Fruit fly (Drosophila melanogaster) whole organism, embryonic: ENCODE data around the gene CG31104.

ENCODE experiments used
- ATbp ChIP-seq: fragments of 200-800 bp; sonication (Bioruptor generic); optimal IDR thresholded peaks from 2 replicates; lab custom pipeline; 2017; ENCODE audit warnings: missing biosample characterization, mild to moderate bottlenecking, missing genetic modification characterization, missing genetic modification reagents
- CG11247 ChIP-seq: fragments of 200-800 bp; sonication (Bioruptor generic); IDR thresholded peaks from 2 replicates; pipeline ENCODE4 v1.3.6; 2022; ENCODE audit warnings: missing biosample characterization, missing genetic modification characterization
- CG12219 ChIP-seq: fragments of 200-800 bp; sonication (Bioruptor generic); optimal IDR thresholded peaks from 3 replicates; lab custom pipeline; 2018; ENCODE audit warnings: missing biosample characterization, mild to moderate bottlenecking, missing genetic modification characterization
- CG12744 ChIP-seq: fragments of 200-800 bp; sonication (Bioruptor generic); optimal IDR thresholded peaks from 2 replicates; lab custom pipeline; 2016; ENCODE audit warnings: missing biosample characterization, missing genetic modification characterization
- CG12769 ChIP-seq: fragments of 200-800 bp; sonication (Bioruptor generic); optimal IDR thresholded peaks from 2 replicates; lab custom pipeline; 2019; ENCODE audit warnings: missing biosample characterization, mild to moderate bottlenecking, missing genetic modification characterization, moderate library complexity
- CG13624 ChIP-seq: fragments of 200-800 bp; sonication (Bioruptor generic); optimal IDR thresholded peaks from 2 replicates; lab custom pipeline; 2016; ENCODE audit warnings: missing biosample characterization, missing genetic modification characterization
- CG15601 ChIP-seq: fragments of 200-800 bp; sonication (Bioruptor generic); optimal IDR thresholded peaks from 3 replicates; lab custom pipeline; 2019; ENCODE audit warnings: missing biosample characterization, mild to moderate bottlenecking, missing genetic modification characterization, moderate library complexity
- CG1602 ChIP-seq: fragments of 200-800 bp; sonication (Bioruptor generic); optimal IDR thresholded peaks from 3 replicates; lab custom pipeline; 2016; ENCODE audit warnings: missing biosample characterization, missing genetic modification characterization
- CG1603 ChIP-seq: fragments of 200-800 bp; sonication (Bioruptor generic); optimal IDR thresholded peaks from 2 replicates; lab custom pipeline; 2019; ENCODE audit warnings: missing biosample characterization, mild to moderate bottlenecking, missing genetic modification characterization, moderate library complexity
- CG16863 ChIP-seq: fragments of 200-800 bp; sonication (Bioruptor generic); optimal IDR thresholded peaks from 3 replicates; lab custom pipeline; 2016; ENCODE audit warnings: missing biosample characterization, missing genetic modification characterization
- CG17186 ChIP-seq: fragments of 200-800 bp; sonication (Bioruptor generic); optimal IDR thresholded peaks from 3 replicates; lab custom pipeline; 2017; ENCODE audit warnings: missing biosample characterization, missing genetic modification reagents, missing genetic modification characterization
- CG32767 ChIP-seq: fragments of 200-800 bp; sonication (Bioruptor generic); IDR thresholded peaks from 2 replicates; pipeline ENCODE4 v1.3.6; 2022; ENCODE audit warnings: missing biosample characterization, missing genetic modification characterization
- CG34376 ChIP-seq: fragments of 200-800 bp; sonication (Bioruptor generic); optimal IDR thresholded peaks from 2 replicates; lab custom pipeline; 2018; ENCODE audit warnings: missing biosample characterization, mild to moderate bottlenecking, missing genetic modification characterization
- CG34422 ChIP-seq: fragments of 200-800 bp; sonication (Bioruptor generic); IDR thresholded peaks from 3 replicates; pipeline ENCODE4 v1.3.6; 2022; ENCODE audit warnings: missing biosample characterization, missing genetic modification characterization
- CG43689 ChIP-seq: fragments of 200-800 bp; sonication (Bioruptor generic); IDR thresholded peaks from 2 replicates; pipeline ENCODE4 v1.3.6; 2022; ENCODE audit warnings: missing biosample characterization, missing genetic modification characterization
- CG4617 ChIP-seq: fragments of 200-800 bp; sonication (Bioruptor generic); optimal IDR thresholded peaks from 3 replicates; lab custom pipeline; 2016; ENCODE audit warnings: missing biosample characterization, missing genetic modification characterization, borderline replicate concordance
- CG6254 ChIP-seq: fragments of 200-800 bp; sonication (Bioruptor generic); optimal IDR thresholded peaks from 3 replicates; lab custom pipeline; 2017; ENCODE audit warnings: mild to moderate bottlenecking, missing biosample characterization, missing genetic modification reagents, missing genetic modification characterization
- CG6654 ChIP-seq: fragments of 200-800 bp; sonication (Bioruptor generic); optimal IDR thresholded peaks from 2 replicates; lab custom pipeline; 2017; ENCODE audit warnings: missing biosample characterization, mild to moderate bottlenecking, missing genetic modification characterization
- CG8478 ChIP-seq: fragments of >200 bp; optimal IDR thresholded peaks from 2 replicates; lab custom pipeline; 2018
- CG8924 ChIP-seq: fragments of 200-800 bp; optimal IDR thresholded peaks from 3 replicates; lab custom pipeline; 2019; ENCODE audit warnings: missing biosample characterization, mild to moderate bottlenecking, missing genetic modification characterization, moderate library complexity
- CG9727 ChIP-seq: fragments of 200-800 bp; sonication (Bioruptor generic); optimal IDR thresholded peaks from 3 replicates; lab custom pipeline; 2017; ENCODE audit warnings: missing biosample characterization, mild to moderate bottlenecking, missing genetic modification characterization
- CG9876 ChIP-seq: fragments of 200-800 bp; sonication (Bioruptor generic); optimal IDR thresholded peaks from 2 replicates; lab custom pipeline; 2016; ENCODE audit warnings: missing biosample characterization, missing genetic modification characterization
- Chrac-16 ChIP-seq: fragments of 200-800 bp; sonication (Bioruptor generic); optimal IDR thresholded peaks from 3 replicates; lab custom pipeline; 2016; ENCODE audit warnings: missing biosample characterization, missing genetic modification characterization
- CoRest ChIP-seq: fragments of 200-800 bp; sonication (Bioruptor generic); optimal IDR thresholded peaks from 3 replicates; lab custom pipeline; 2018; ENCODE audit warnings: missing biosample characterization, mild to moderate bottlenecking, missing genetic modification characterization, moderate library complexity
- H15 ChIP-seq: fragments of 200-800 bp; sonication (Bioruptor generic); IDR thresholded peaks from 3 replicates; pipeline ENCODE4 v1.3.6; 2022; ENCODE audit warnings: missing biosample characterization, missing genetic modification characterization
- Hmx ChIP-seq: fragments of 200-800 bp; sonication (Bioruptor generic); optimal IDR thresholded peaks from 2 replicates; lab custom pipeline; 2016; ENCODE audit warnings: missing biosample characterization, missing genetic modification characterization
- Kr ChIP-seq: fragments of 200-800 bp; sonication (Bioruptor generic); optimal IDR thresholded peaks from 2 replicates; lab custom pipeline; 2017; ENCODE audit warnings: missing biosample characterization, mild to moderate bottlenecking, missing genetic modification characterization
- Lim3 ChIP-seq: fragments of 200-800 bp; sonication (Bioruptor generic); IDR thresholded peaks from 2 replicates; pipeline ENCODE4 v1.3.6; 2022; ENCODE audit warnings: missing biosample characterization, missing genetic modification characterization
- Mes4 ChIP-seq: fragments of 200-800 bp; sonication (Bioruptor generic); optimal IDR thresholded peaks from 2 replicates; lab custom pipeline; 2016; ENCODE audit warnings: missing biosample characterization, missing genetic modification characterization
- NC2α ChIP-seq: fragments of 200-800 bp; sonication (Bioruptor generic); optimal IDR thresholded peaks from 2 replicates; lab custom pipeline; 2016; ENCODE audit warnings: missing biosample characterization, missing genetic modification characterization
- NC2β ChIP-seq: fragments of 200-800 bp; sonication (Bioruptor generic); optimal IDR thresholded peaks from 2 replicates; lab custom pipeline; 2016; ENCODE audit warnings: missing biosample characterization, missing genetic modification characterization
- Poxn ChIP-seq: fragments of 200-800 bp; sonication (Bioruptor generic); IDR thresholded peaks from 2 replicates; pipeline ENCODE4 v1.3.6; 2022; ENCODE audit warnings: missing biosample characterization, missing genetic modification characterization
- Six4 ChIP-seq: fragments of 200-800 bp; sonication (Bioruptor generic); optimal IDR thresholded peaks from 2 replicates; lab custom pipeline; 2016; ENCODE audit warnings: missing biosample characterization, missing genetic modification characterization
- Xrp1 ChIP-seq: fragments of 200-800 bp; sonication (Bioruptor generic); IDR thresholded peaks from 2 replicates; pipeline ENCODE4 v1.3.6; 2022; ENCODE audit warnings: missing biosample characterization, missing genetic modification characterization
- ash1 ChIP-seq: fragments of 200-800 bp; sonication (Bioruptor generic); optimal IDR thresholded peaks from 2 replicates; lab custom pipeline; 2018; ENCODE audit warnings: missing biosample characterization, mild to moderate bottlenecking, missing genetic modification characterization
- bcd ChIP-seq: fragments of 200-800 bp; sonication (Bioruptor generic); optimal IDR thresholded peaks from 2 replicates; lab custom pipeline; 2017; ENCODE audit warnings: missing biosample characterization, mild to moderate bottlenecking, missing genetic modification characterization
- bigmax ChIP-seq: fragments of 200-800 bp; sonication (Bioruptor generic); optimal IDR thresholded peaks from 2 replicates; lab custom pipeline; 2018; ENCODE audit warnings: missing biosample characterization, mild to moderate bottlenecking, missing genetic modification characterization
- croc ChIP-seq: fragments of 200-800 bp; sonication (Bioruptor generic); conservative IDR thresholded peaks from 3 replicates; pipeline ENCODE4 v1.3.6; 2022; ENCODE audit warnings: missing biosample characterization, missing genetic modification characterization
- da ChIP-seq: fragments of 200-800 bp; sonication (Bioruptor generic); optimal IDR thresholded peaks from 2 replicates; lab custom pipeline; 2016; ENCODE audit warnings: missing biosample characterization, missing genetic modification characterization
- dm ChIP-seq: fragments of 200-800 bp; sonication (Bioruptor generic); optimal IDR thresholded peaks from 3 replicates; lab custom pipeline; 2016; ENCODE audit warnings: missing biosample characterization, missing genetic modification characterization
- emc ChIP-seq: fragments of 200-800 bp; sonication (Bioruptor generic); optimal IDR thresholded peaks from 2 replicates; lab custom pipeline; 2016; ENCODE audit warnings: missing biosample characterization, missing genetic modification characterization
- fd3F ChIP-seq: fragments of 200-800 bp; sonication (Bioruptor generic); optimal IDR thresholded peaks from 2 replicates; lab custom pipeline; 2018; ENCODE audit warnings: missing biosample characterization, mild to moderate bottlenecking, missing genetic modification characterization, moderate library complexity
- h ChIP-seq: fragments of >200 bp; optimal IDR thresholded peaks from 2 replicates; lab custom pipeline; 2017
- hth ChIP-seq: fragments of >200 bp; optimal IDR thresholded peaks from 2 replicates; lab custom pipeline; 2017; ENCODE audit warnings: inconsistent platforms
- lov ChIP-seq, 2 experiments: fragments of 200-800 bp in 1 of 2; fragments of >200 bp in 1 of 2; sonication (Bioruptor generic) in 1 of 2; IDR thresholded peaks in 1 of 2; optimal IDR thresholded peaks in 1 of 2; 2 replicates in 1 of 2; 3 replicates in 1 of 2; pipeline versions ENCODE4 v1.3.6 to Lab custom; 2017 to 2022; ENCODE audit warnings: missing biosample characterization in 1 of 2, missing genetic modification characterization in 1 of 2
- maf-S ChIP-seq: fragments of 200-800 bp; sonication (Bioruptor generic); optimal IDR thresholded peaks from 2 replicates; lab custom pipeline; 2016; ENCODE audit warnings: missing biosample characterization, missing genetic modification characterization
- oc ChIP-seq: fragments of 200-800 bp; sonication (Bioruptor generic); optimal IDR thresholded peaks from 2 replicates; lab custom pipeline; 2018; ENCODE audit warnings: missing biosample characterization, mild to moderate bottlenecking, missing genetic modification characterization, moderate library complexity
- pum ChIP-seq: fragments of 200-800 bp; sonication (Bioruptor generic); optimal IDR thresholded peaks from 2 replicates; lab custom pipeline; 2016; ENCODE audit warnings: missing biosample characterization, missing genetic modification characterization
- sd ChIP-seq: fragments of 200-800 bp; sonication (Bioruptor generic); optimal IDR thresholded peaks from 3 replicates; lab custom pipeline; 2018; ENCODE audit warnings: missing biosample characterization, mild to moderate bottlenecking, missing genetic modification characterization, moderate library complexity
- tin ChIP-seq: fragments of 200-800 bp; sonication (Bioruptor generic); optimal IDR thresholded peaks from 3 replicates; lab custom pipeline; 2016; ENCODE audit warnings: missing biosample characterization, missing genetic modification characterization
- vnd ChIP-seq: fragments of 200-800 bp; sonication (Bioruptor generic); IDR thresholded peaks from 3 replicates; pipeline ENCODE4 v1.3.6; 2022; ENCODE audit warnings: missing biosample characterization, missing genetic modification characterization; ENCODE audit not compliant: partially characterized antibody

CG31104 gene

dm6 chr3R:25258628-25259240 is 26.5 kb upstream of the CG31104 start, which contains the start of gene CG11857 (continued):
- TF ChIP-seq CG8478 (lab: Kevin White, UChicago) (no peak), vnd (GFP tag; lab: Robert Waterston, UW) (peak; percentile 100), NC2β (GFP tag; lab: Kevin White, UChicago) (peak; percentile 96), Six4 (GFP tag; lab: Kevin White, UChicago) (peak; percentile 97), croc (peak; percentile 98), Hmx (GFP tag; lab: Kevin White, UChicago) (peak; percentile 96), tin (GFP tag; lab: Kevin White, UChicago) (peak; percentile 99), lov (optimal IDR thresholded peaks at IDR 0.05; lab: Kevin White, UChicago) (no peak), lov (GFP tag; IDR thresholded peaks at IDR 0.05; lab: Robert Waterston, UW) (peak; percentile 98), Kr (peak; percentile 21), Xrp1 (peak; percentile 99), bcd (GFP tag; lab: Kevin White, UChicago) (peak; percentile 97), CG43689 (peak; percentile 93), bigmax (GFP tag; lab: Kevin White, UChicago) (peak; percentile 60), oc (peak; percentile 94), CG6654 (GFP tag; lab: Kevin White, UChicago) (peak; percentile 88), CG13624 (GFP tag; lab: Kevin White, UChicago) (peak; percentile 99), Mes4 (peak; percentile 94), CG11247 (peak; percentile 99), da (peak; percentile 95), emc (GFP tag; lab: Kevin White, UChicago) (peak; percentile 94), CG16863 (GFP tag; lab: Kevin White, UChicago) (peak; percentile 96), NC2α (GFP tag; lab: Kevin White, UChicago) (peak; percentile 90), ash1 (GFP tag; lab: Kevin White, UChicago) (peak; percentile 84), hth (lab: Kevin White, UChicago) (no peak), CG6254 (peak; percentile 74), CG12219 (GFP tag; lab: Kevin White, UChicago) (peak; percentile 92), h (lab: Kevin White, UChicago) (no peak), CG1602 (GFP tag; lab: Kevin White, UChicago) (peak; percentile 99), Poxn (GFP tag; lab: Robert Waterston, UW) (peak; percentile 97), Lim3 (GFP tag; lab: Robert Waterston, UW) (peak; percentile 95), CG15601 (peak; percentile 96), dm (GFP tag; lab: Kevin White, UChicago) (peak; percentile 93), CG12769 (peak; percentile 98), CG17186 (peak; percentile 94), CG34422 (GFP tag; lab: Robert Waterston, UW) (peak; percentile 100), ATbp (GFP tag; lab: Kevin White, UChicago) (peak; percentile 92), CG32767 (GFP tag; lab: Robert Waterston, UW) (peak; percentile 97), CG4617 (peak; percentile 99), H15 (GFP tag; lab: Robert Waterston, UW) (peak; percentile 99), CG1603 (tag; lab: Kevin White, UChicago) (peak; percentile 97), CG12744 (GFP tag; lab: Kevin White, UChicago) (peak; percentile 95), Chrac-16 (GFP tag; lab: Kevin White, UChicago) (peak; percentile 99), sd (peak; percentile 90), CG9727 (GFP tag; lab: Kevin White, UChicago) (peak; percentile 98), maf-S (GFP tag; lab: Kevin White, UChicago) (peak; percentile 98), CG9876 (GFP tag; lab: Kevin White, UChicago) (peak; percentile 96), CG8924 (tag; lab: Kevin White, UChicago) (peak; percentile 98), pum (GFP tag; lab: Kevin White, UChicago) (peak; percentile 99), fd3F (peak; percentile 98), CoRest (tag; lab: Kevin White, UChicago) (peak; percentile 99), CG34376 (GFP tag; lab: Kevin White, UChicago) (peak; percentile 97)
